Fruit fly (Drosophila melanogaster) S2 (cell line): Measurements from ENCODE around the gene CG15172.

Experiments used
- CG8478 ChIP-seq: fragments of >200 bp; optimal IDR thresholded peaks from 2 replicates; lab custom pipeline; 2018
- CTCF ChIP-seq, 2 experiments: fragments of >200 bp; optimal IDR thresholded peaks; 2 replicates each; lab custom pipeline; 2018

- TF ChIP-seq CG8478 = no peak
- TF ChIP-seq CTCF (optimal IDR thresholded peaks at IDR 0.05; lab: Kevin White, UChicago) = no peak
Observed at dm6 chr2L:19019640-19020039, 2.6 kb upstream of the CG15172 start.
